Worm (Caenorhabditis elegans): ENCODE results near the gene M153.5.

The M153.5 gene

ce11 chrX:12169390-12169789 is 25.6 kb downstream of the M153.5 start:
- TF ChIP-seq dao-5 (tag; optimal IDR thresholded peaks at IDR 0.05) (no peak), him-1 (tag; optimal IDR thresholded peaks at IDR 0.05) (no peak), W03F9.2 (tag; optimal IDR thresholded peaks at IDR 0.05) (no peak)

- no peak for TF ChIP-seq dao-5 (tag; optimal IDR thresholded peaks at IDR 0.05)
- no peak for TF ChIP-seq W03F9.2 (tag; optimal IDR thresholded peaks at IDR 0.05)
- peak; percentile 75 for TF ChIP-seq him-1 (tag; optimal IDR thresholded peaks at IDR 0.05)
Observed at ce11 chrX:12171631-12172348, 28.0 kb downstream of the M153.5 start, which contains the start of gene F57G12.1. Gene F57G12.1 (minus strand): TSS chrX:12171681.

- TF ChIP-seq dao-5 (tag; optimal IDR thresholded peaks at IDR 0.05) (no peak), W03F9.2 (tag; optimal IDR thresholded peaks at IDR 0.05) (no peak), him-1 (tag; optimal IDR thresholded peaks at IDR 0.05) (no peak)
Observed at ce11 chrX:12172482-12173134, 28.8 kb downstream of the M153.5 start.

ce11 chrX:12173989-12174388 is 30.2 kb downstream of the M153.5 start:
- TF ChIP-seq dao-5 (tag; optimal IDR thresholded peaks at IDR 0.05) (no peak), him-1 (tag; optimal IDR thresholded peaks at IDR 0.05) (no peak), W03F9.2 (tag; optimal IDR thresholded peaks at IDR 0.05) (no peak)

- no peak for TF ChIP-seq W03F9.2 (tag; optimal IDR thresholded peaks at IDR 0.05)
- TF ChIP-seq dao-5 (tag; optimal IDR thresholded peaks at IDR 0.05), result no peak
- no peak for TF ChIP-seq him-1 (tag; optimal IDR thresholded peaks at IDR 0.05)
Observed at ce11 chrX:12174686-12175404, 31.1 kb downstream of the M153.5 start.

- TF ChIP-seq dao-5 (tag; optimal IDR thresholded peaks at IDR 0.05) (no peak), W03F9.2 (tag; optimal IDR thresholded peaks at IDR 0.05) (no peak), him-1 (tag; optimal IDR thresholded peaks at IDR 0.05) (no peak)
Observed at ce11 chrX:12175667-12176278, 32.0 kb downstream of the M153.5 start.

ce11 chrX:12176394-12176793 is 32.6 kb downstream of the M153.5 start:
- TF ChIP-seq W03F9.2 (tag; optimal IDR thresholded peaks at IDR 0.05) (no peak), dao-5 (tag; optimal IDR thresholded peaks at IDR 0.05) (no peak), him-1 (tag; optimal IDR thresholded peaks at IDR 0.05) (no peak)

ce11 chrX:12176873-12177293 is 33.1 kb downstream of the M153.5 start:
- TF ChIP-seq him-1 (tag; optimal IDR thresholded peaks at IDR 0.05) (no peak), W03F9.2 (tag; optimal IDR thresholded peaks at IDR 0.05) (no peak), dao-5 (tag; optimal IDR thresholded peaks at IDR 0.05) (no peak)

- TF ChIP-seq dao-5 (tag; optimal IDR thresholded peaks at IDR 0.05) (no peak), W03F9.2 (tag; optimal IDR thresholded peaks at IDR 0.05) (no peak), him-1 (tag; optimal IDR thresholded peaks at IDR 0.05) (no peak)
Observed at ce11 chrX:12177521-12177920, 33.7 kb downstream of the M153.5 start.

- TF ChIP-seq W03F9.2 (tag; optimal IDR thresholded peaks at IDR 0.05), result no peak
Observed at ce11 chrX:12178351-12179089, 34.7 kb downstream of the M153.5 start.

ce11 chrX:12179090-12179488 is 35.3 kb downstream of the M153.5 start:
- no peak for TF ChIP-seq W03F9.2 (tag; optimal IDR thresholded peaks at IDR 0.05)
- no peak for TF ChIP-seq dao-5 (tag; optimal IDR thresholded peaks at IDR 0.05)
- no peak for TF ChIP-seq him-1 (tag; optimal IDR thresholded peaks at IDR 0.05)

ce11 chrX:12179817-12180384 is 36.1 kb downstream of the M153.5 start:
- no peak for TF ChIP-seq him-1 (tag; optimal IDR thresholded peaks at IDR 0.05)
- no peak for TF ChIP-seq dao-5 (tag; optimal IDR thresholded peaks at IDR 0.05)
- TF ChIP-seq W03F9.2 (tag; optimal IDR thresholded peaks at IDR 0.05), result no peak

- TF ChIP-seq him-1 (tag; optimal IDR thresholded peaks at IDR 0.05) (no peak), dao-5 (tag; optimal IDR thresholded peaks at IDR 0.05) (no peak), W03F9.2 (tag; optimal IDR thresholded peaks at IDR 0.05) (no peak)
Observed at ce11 chrX:12180681-12181080, 36.9 kb downstream of the M153.5 start.
